Fruit fly (Drosophila melanogaster): ENCODE data around the gene Kdm2.
A peak's percentile ranks its signal among the peaks of the same experiment; 100 is the strongest.

The Kdm2 gene

DNA sequence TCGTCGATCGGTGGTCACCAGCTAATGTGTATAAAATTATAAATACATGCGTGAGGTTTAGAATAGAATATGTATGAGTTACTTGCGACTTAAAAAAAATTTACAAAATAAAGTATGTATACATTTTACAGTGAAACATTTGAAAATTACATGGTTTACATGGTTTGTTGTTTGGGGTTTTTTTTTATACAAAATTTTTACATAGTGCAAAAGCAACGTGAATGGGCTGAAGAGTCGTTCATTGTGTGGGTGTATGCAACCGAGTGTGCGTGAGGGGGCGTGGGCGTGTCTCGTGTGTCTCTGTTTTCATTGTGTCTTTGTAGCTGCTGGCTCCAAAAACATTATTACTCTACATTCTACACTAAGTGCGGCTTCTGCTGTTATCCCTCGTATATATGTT, 17.6 kb downstream of the Kdm2 start:
- TF ChIP-seq CG8478 (optimal IDR thresholded peaks at IDR 0.05) (no peak), CTCF (optimal IDR thresholded peaks at IDR 0.05) (no peak)

DNA sequence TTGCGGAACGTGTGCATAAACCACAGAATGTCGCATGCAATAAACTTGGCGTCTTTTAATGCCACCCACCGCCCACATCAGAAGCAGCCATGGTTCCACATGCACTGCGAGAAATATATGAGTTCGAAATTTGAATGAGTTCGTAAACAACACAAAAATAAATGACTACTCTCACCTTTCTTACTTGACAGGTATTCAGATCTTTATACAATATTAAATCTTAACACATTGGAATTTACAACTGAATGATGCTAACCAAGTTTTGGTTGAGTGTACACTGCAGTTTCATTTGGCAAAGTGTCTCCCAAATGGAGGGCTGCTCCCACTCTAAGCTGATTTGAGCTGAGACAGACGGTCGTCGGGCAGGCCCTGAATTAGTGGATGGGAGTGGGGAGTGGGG, 22.6 kb downstream of the Kdm2 start:
- TF ChIP-seq CTCF (optimal IDR thresholded peaks at IDR 0.05), result no peak
- TF ChIP-seq CG8478 (optimal IDR thresholded peaks at IDR 0.05), result no peak

DNA sequence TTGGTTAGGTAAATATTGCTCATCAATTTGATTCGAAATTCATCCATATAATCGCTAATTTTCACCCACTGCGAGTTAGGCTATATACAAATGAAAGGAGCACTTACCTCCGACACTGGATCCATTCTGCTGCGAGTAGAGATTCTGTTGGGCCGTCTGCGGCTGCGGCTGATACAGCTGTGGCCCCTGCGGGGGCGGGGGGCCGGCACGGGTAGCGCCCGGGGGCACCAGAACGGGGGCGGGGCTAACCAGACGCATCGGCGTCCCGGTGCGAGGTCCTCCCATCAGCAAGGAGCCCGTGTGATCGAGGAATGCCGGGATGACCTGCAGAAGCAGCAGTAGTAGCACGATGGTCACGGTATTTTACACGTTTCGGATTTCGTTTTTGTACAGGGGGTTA, 27.3 kb downstream of the Kdm2 start:
- TF ChIP-seq CTCF (optimal IDR thresholded peaks at IDR 0.05) (no peak), CG8478 (optimal IDR thresholded peaks at IDR 0.05) (no peak)

DNA sequence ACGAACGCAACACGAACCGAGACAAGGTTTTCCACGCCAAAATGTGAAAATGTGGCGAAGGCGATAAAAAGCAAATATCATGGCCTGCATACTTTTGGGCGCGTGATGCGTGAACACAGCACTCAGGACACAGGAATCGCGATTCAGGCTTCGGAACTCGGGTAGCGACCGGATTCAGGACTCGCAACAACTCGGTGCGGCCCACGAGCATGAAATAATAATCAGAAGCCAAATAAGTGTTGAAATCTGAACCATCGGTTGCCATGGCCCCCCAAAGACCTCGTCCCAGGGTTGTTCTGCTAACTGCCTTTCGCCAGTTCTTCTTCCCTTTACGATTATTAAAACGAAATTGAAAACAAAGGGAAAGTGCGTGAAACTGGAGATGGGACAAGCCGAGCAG, 30.0 kb downstream of the Kdm2 start:
- TF ChIP-seq CG8478 (optimal IDR thresholded peaks at IDR 0.05), result no peak
- no peak for TF ChIP-seq CTCF (optimal IDR thresholded peaks at IDR 0.05)

DNA sequence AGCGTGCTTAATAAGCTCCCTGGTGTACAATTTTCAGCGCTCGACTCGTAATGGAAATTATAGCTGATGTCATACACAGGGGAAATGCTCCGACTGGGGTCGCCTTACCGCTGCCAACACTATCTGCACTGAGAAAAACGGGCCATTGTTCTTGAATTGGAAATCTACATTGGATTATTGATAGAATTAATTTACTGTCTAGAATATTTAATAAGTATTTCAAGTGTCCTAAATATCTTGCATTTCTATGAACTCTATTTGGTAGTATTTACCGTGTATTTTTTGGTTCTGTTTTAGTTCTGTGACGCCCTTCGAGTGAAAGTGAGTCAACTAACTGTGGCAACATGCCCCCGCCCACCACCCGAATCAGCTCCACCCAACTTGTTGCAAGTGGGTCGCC, 31.1 kb downstream of the Kdm2 start:
- TF ChIP-seq CTCF (optimal IDR thresholded peaks at IDR 0.05) (no peak), CG8478 (optimal IDR thresholded peaks at IDR 0.05) (no peak)

DNA sequence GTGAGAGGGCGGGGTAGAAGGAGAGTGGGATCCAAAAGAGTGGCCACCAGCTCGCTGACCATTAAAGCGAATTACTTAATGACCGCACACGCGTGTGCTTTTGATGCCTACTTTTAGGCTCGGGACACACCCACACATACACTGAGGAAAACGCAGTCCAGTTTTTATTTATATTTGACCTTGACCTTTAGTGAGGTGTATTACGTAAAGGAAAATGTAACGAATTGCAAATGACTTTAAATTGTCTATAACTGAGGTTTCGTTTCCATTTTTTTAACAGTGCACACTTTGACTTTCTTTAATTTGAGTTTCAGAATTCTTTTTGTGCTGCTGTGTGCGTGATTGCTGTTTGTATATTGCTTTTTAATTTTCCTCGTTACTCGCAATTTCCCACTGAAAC, 33.0 kb downstream of the Kdm2 start:
- TF ChIP-seq CG8478 (optimal IDR thresholded peaks at IDR 0.05), result no peak
- no peak for TF ChIP-seq CTCF (optimal IDR thresholded peaks at IDR 0.05)

DNA sequence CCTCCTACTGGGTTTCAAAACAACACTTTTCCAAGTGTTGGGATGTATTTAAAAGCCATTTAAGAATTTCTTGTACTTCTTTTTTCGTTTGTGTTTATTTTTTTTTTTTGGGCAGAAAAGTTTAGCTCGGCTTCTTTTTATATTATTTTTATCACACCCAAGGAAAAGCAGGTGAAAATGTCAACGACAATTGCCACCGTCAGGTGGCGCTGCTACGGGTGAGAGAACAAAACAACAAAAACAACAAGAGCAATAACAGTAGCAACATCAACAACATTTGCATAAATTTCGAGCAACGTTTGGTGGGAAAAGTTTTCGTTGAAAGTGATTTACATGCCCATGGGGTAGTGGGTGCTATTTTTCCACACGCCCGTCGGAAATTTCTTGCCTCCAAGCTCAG, 38.0 kb downstream of the Kdm2 start:
- TF ChIP-seq CG8478 (optimal IDR thresholded peaks at IDR 0.05) (no peak), CTCF (optimal IDR thresholded peaks at IDR 0.05) (peak; percentile 11 to 67)

DNA sequence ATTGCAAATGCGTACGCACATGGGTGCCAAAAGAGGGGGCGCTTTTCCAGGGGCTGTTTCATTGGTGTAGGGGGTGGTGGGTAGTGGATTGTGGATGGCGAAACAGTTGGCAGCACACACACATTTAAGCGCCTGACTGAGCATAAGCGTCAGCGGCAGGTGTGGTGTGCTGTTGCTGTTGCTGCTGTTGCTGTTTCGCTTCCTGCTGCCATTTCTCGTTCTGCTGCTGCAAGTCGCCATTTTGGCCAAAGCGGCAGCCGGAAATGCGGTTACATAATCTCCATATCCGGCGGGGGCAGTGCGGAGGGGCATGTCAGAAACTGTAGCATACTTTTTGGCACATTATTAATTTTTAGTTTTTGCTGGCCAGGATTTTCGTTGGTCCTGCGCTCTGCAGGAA, 52.5 kb downstream of the Kdm2 start:
- TF ChIP-seq CTCF (optimal IDR thresholded peaks at IDR 0.05) (no peak), CG8478 (optimal IDR thresholded peaks at IDR 0.05) (no peak)

Measured in S2 (cell line).